Worm (Caenorhabditis elegans) whole organism, L4 larva: ENCODE measurements around the gene str-206.

ENCODE experiments used
- D1046.2 ChIP-seq: fragments of 200-800 bp; sonication (Bioruptor generic); IDR thresholded peaks from 2 replicates; pipeline ENCODE4 v1.3.6; 2022; ENCODE audit warnings: missing genetic modification characterization, missing compliant biosample characterization
- F10B5.3 ChIP-seq: sonication (generic microtip); optimal IDR thresholded peaks from 2 replicates; lab custom pipeline; 2016; ENCODE audit warnings: mild to moderate bottlenecking, missing genetic modification characterization, missing compliant biosample characterization
- F37D6.2 ChIP-seq: sonication (generic microtip); optimal IDR thresholded peaks from 2 replicates; lab custom pipeline; 2016; ENCODE audit warnings: mild to moderate bottlenecking, missing genetic modification characterization, missing compliant biosample characterization
- F44E2.7 ChIP-seq: fragments of 200-800 bp; sonication (Bioruptor generic); IDR thresholded peaks from 2 replicates; pipeline ENCODE4 v2.1.2; 2022; ENCODE audit warnings: missing genetic modification characterization, missing compliant biosample characterization
- R02D3.7 ChIP-seq: fragments of 150-350 bp; sonication (generic microtip); optimal IDR thresholded peaks from 3 replicates; lab custom pipeline; 2014; ENCODE audit warnings: missing biosample characterization, missing genetic modification characterization
- T20F7.1 ChIP-seq: fragments of 200-800 bp; sonication (Bioruptor generic); optimal IDR thresholded peaks from 2 replicates; lab custom pipeline; 2018; ENCODE audit warnings: mild to moderate bottlenecking, missing genetic modification characterization, missing compliant biosample characterization
- T26A8.4 ChIP-seq: fragments of 200-800 bp; sonication (Bioruptor generic); IDR thresholded peaks from 2 replicates; pipeline ENCODE4 v1.3.6; 2022; ENCODE audit warnings: missing genetic modification characterization, missing compliant biosample characterization
- Y105C5A.15 ChIP-seq: fragments of 200-800 bp; sonication (Bioruptor generic); IDR thresholded peaks from 2 replicates; pipeline ENCODE4 v1.3.6; 2022; ENCODE audit warnings: missing genetic modification characterization, missing compliant biosample characterization
- Y75B8A.6 ChIP-seq: fragments of 200-800 bp; sonication (Bioruptor generic); IDR thresholded peaks from 2 replicates; pipeline ENCODE4 v1.3.6; 2022; ENCODE audit warnings: missing genetic modification reagents, missing genetic modification characterization, missing compliant biosample characterization
- ZK546.5 ChIP-seq, 2 experiments: sonication (generic microtip); optimal IDR thresholded peaks; 2 replicates each; lab custom pipeline; 2017; ENCODE audit warnings: missing biosample characterization in 2 of 2, missing genetic modification characterization in 2 of 2
- ceh-20 ChIP-seq: fragments of 200-800 bp; sonication (Bioruptor generic); IDR thresholded peaks from 2 replicates; pipeline ENCODE4 v1.3.6; 2022; ENCODE audit warnings: missing genetic modification reagents, missing genetic modification characterization, missing compliant biosample characterization
- ceh-44 ChIP-seq: fragments of 200-800 bp; sonication (Bioruptor generic); IDR thresholded peaks from 2 replicates; pipeline ENCODE4 v1.3.6; 2022; ENCODE audit warnings: missing genetic modification reagents, missing genetic modification characterization, missing compliant biosample characterization
- ces-1 ChIP-seq: fragments of 150-350 bp; sonication (generic microtip); optimal IDR thresholded peaks from 4 replicates; lab custom pipeline; 2014; ENCODE audit warnings: missing biosample characterization, missing genetic modification reagents, missing genetic modification characterization
- ctbp-1 ChIP-seq: fragments of 200-800 bp; sonication (Bioruptor generic); IDR thresholded peaks from 2 replicates; pipeline ENCODE4 v1.3.6; 2022; ENCODE audit warnings: missing genetic modification reagents, missing genetic modification characterization, missing compliant biosample characterization
- daf-16 ChIP-seq, 3 experiments: sonication (generic microtip); optimal IDR thresholded peaks; 2 replicates each; lab custom pipeline; 2016 to 2017; ENCODE audit warnings: missing genetic modification characterization in 3 of 3, missing genetic modification reagents in 3 of 3, mild to moderate bottlenecking in 2 of 3, missing compliant biosample characterization in 2 of 3, missing biosample characterization in 1 of 3, moderate library complexity in 1 of 3
- daf-19 ChIP-seq: fragments of 200-800 bp; sonication (Bioruptor generic); conservative IDR thresholded peaks from 2 replicates; pipeline ENCODE4 v1.3.6; 2022; ENCODE audit warnings: missing genetic modification characterization, missing compliant biosample characterization
- dpl-1 ChIP-seq: fragments of 150-350 bp; optimal IDR thresholded peaks from 2 replicates; lab custom pipeline; 2014; ENCODE audit warnings: missing biosample characterization, missing genetic modification reagents, missing genetic modification characterization
- duxl-1 ChIP-seq: sonication (generic microtip); optimal IDR thresholded peaks from 2 replicates; lab custom pipeline; 2016; ENCODE audit warnings: mild to moderate bottlenecking, missing genetic modification characterization, moderate library complexity, missing compliant biosample characterization; ENCODE audit not compliant: poor library complexity
- dve-1 ChIP-seq: sonication (generic microtip); optimal IDR thresholded peaks from 2 replicates; lab custom pipeline; 2017; ENCODE audit warnings: antibody characterized with exemption, mild to moderate bottlenecking, missing genetic modification characterization, missing compliant biosample characterization; ENCODE audit not compliant: insufficient read depth
- fkh-10 ChIP-seq: fragments of 150-350 bp; optimal IDR thresholded peaks from 2 replicates; lab custom pipeline; 2014; ENCODE audit warnings: missing biosample characterization, missing genetic modification reagents, missing genetic modification characterization
- gei-8 ChIP-seq: fragments of 200-800 bp; sonication (Bioruptor generic); optimal IDR thresholded peaks from 2 replicates; lab custom pipeline; 2018; ENCODE audit warnings: mild to moderate bottlenecking, missing genetic modification characterization, missing compliant biosample characterization
- hlh-30 ChIP-seq: sonication (generic microtip); optimal IDR thresholded peaks from 2 replicates; lab custom pipeline; 2017; ENCODE audit warnings: antibody characterized with exemption, mild to moderate bottlenecking, missing genetic modification characterization, missing compliant biosample characterization; ENCODE audit not compliant: insufficient read depth
- hmg-1.1 ChIP-seq: fragments of 200-800 bp; sonication (Bioruptor generic); IDR thresholded peaks from 2 replicates; pipeline ENCODE4 v1.3.6; 2022; ENCODE audit warnings: missing genetic modification reagents, missing genetic modification characterization, missing compliant biosample characterization
- jun-1 ChIP-seq: fragments of 150-350 bp; optimal IDR thresholded peaks from 2 replicates; lab custom pipeline; 2014; ENCODE audit warnings: missing biosample characterization, missing genetic modification reagents, missing genetic modification characterization
- lim-7 ChIP-seq: fragments of 200-800 bp; sonication (Bioruptor generic); IDR thresholded peaks from 2 replicates; pipeline ENCODE4 v1.3.6; 2022; ENCODE audit warnings: missing genetic modification characterization, missing compliant biosample characterization
- lin-1 ChIP-seq: fragments of 200-800 bp; sonication (Bioruptor generic); IDR thresholded peaks from 2 replicates; pipeline ENCODE4 v1.3.6; 2022; ENCODE audit warnings: missing genetic modification reagents, missing genetic modification characterization, missing compliant biosample characterization
- lin-13 ChIP-seq: fragments of 150-350 bp; optimal IDR thresholded peaks from 2 replicates; lab custom pipeline; 2014; ENCODE audit warnings: missing biosample characterization, missing genetic modification reagents, missing genetic modification characterization
- lin-29 ChIP-seq: fragments of 200-800 bp; sonication (Bioruptor generic); IDR thresholded peaks from 2 replicates; pipeline ENCODE4 v1.3.6; 2022; ENCODE audit warnings: missing genetic modification reagents, missing genetic modification characterization, missing compliant biosample characterization
- lin-38 ChIP-seq: fragments of 200-800 bp; sonication (Bioruptor generic); IDR thresholded peaks from 2 replicates; pipeline ENCODE4 v1.3.6; 2022; ENCODE audit warnings: missing genetic modification reagents, missing genetic modification characterization, missing compliant biosample characterization
- lsy-2 ChIP-seq, 2 experiments: fragments of 150-350 bp in 1 of 2; sonication (generic microtip) in 1 of 2; optimal IDR thresholded peaks; 2 replicates each; lab custom pipeline; 2014 to 2017; ENCODE audit warnings: missing biosample characterization in 2 of 2, missing genetic modification characterization in 2 of 2
- mdt-29 ChIP-seq: fragments of 200-800 bp; sonication (Bioruptor generic); IDR thresholded peaks from 2 replicates; pipeline ENCODE4 v1.3.6; 2022; ENCODE audit warnings: missing genetic modification reagents, missing genetic modification characterization, missing compliant biosample characterization
- nhr-102 ChIP-seq: sonication (generic microtip); optimal IDR thresholded peaks from 2 replicates; lab custom pipeline; 2016; ENCODE audit warnings: mild to moderate bottlenecking, missing genetic modification characterization, moderate library complexity, missing compliant biosample characterization
- nhr-11 ChIP-seq: fragments of 150-350 bp; optimal IDR thresholded peaks from 2 replicates; lab custom pipeline; 2014; ENCODE audit warnings: missing biosample characterization, missing genetic modification characterization
- nhr-111 ChIP-seq: fragments of 200-800 bp; sonication (Bioruptor generic); optimal IDR thresholded peaks from 2 replicates; lab custom pipeline; 2018; ENCODE audit warnings: mild to moderate bottlenecking, missing genetic modification characterization, missing compliant biosample characterization
- nhr-25 ChIP-seq: sonication (generic microtip); optimal IDR thresholded peaks from 2 replicates; lab custom pipeline; 2017; ENCODE audit warnings: missing genetic modification characterization, mild to moderate bottlenecking, missing compliant biosample characterization, antibody characterized with exemption, moderate library complexity, borderline replicate concordance; ENCODE audit not compliant: insufficient read depth
- nhr-28 ChIP-seq: fragments of 150-350 bp; optimal IDR thresholded peaks from 2 replicates; lab custom pipeline; 2014; ENCODE audit warnings: missing biosample characterization, missing genetic modification characterization
- nhr-41 ChIP-seq: fragments of 200-800 bp; sonication (Bioruptor generic); IDR thresholded peaks from 2 replicates; pipeline ENCODE4 v1.3.6; 2022; ENCODE audit warnings: missing genetic modification reagents, missing genetic modification characterization, missing compliant biosample characterization
- nhr-48 ChIP-seq: sonication (generic microtip); optimal IDR thresholded peaks from 2 replicates; lab custom pipeline; 2016; ENCODE audit warnings: mild to moderate bottlenecking, missing genetic modification characterization, missing compliant biosample characterization
- pqm-1 ChIP-seq: sonication (generic microtip); optimal IDR thresholded peaks from 2 replicates; lab custom pipeline; 2017; ENCODE audit warnings: missing biosample characterization, missing genetic modification characterization
- set-16 ChIP-seq: fragments of 200-800 bp; sonication (Bioruptor generic); IDR thresholded peaks from 2 replicates; pipeline ENCODE4 v1.3.6; 2022; ENCODE audit warnings: missing genetic modification reagents, missing genetic modification characterization, missing compliant biosample characterization
- tra-1 ChIP-seq: fragments of 200-800 bp; sonication (Bioruptor generic); IDR thresholded peaks from 2 replicates; pipeline ENCODE4 v1.3.6; 2022; ENCODE audit warnings: missing genetic modification reagents, missing genetic modification characterization, missing compliant biosample characterization
- unc-130 ChIP-seq: sonication (generic microtip); optimal IDR thresholded peaks from 2 replicates; lab custom pipeline; 2016; ENCODE audit warnings: missing genetic modification reagents, missing genetic modification characterization, missing compliant biosample characterization
- unc-62 ChIP-seq, 3 experiments: fragments of 150-350 bp in 1 of 3; sonication (generic microtip); optimal IDR thresholded peaks in 2 of 3; peaks in 1 of 3; 1 replicate in 1 of 3; 2 replicates in 2 of 3; lab custom pipeline; 2014 to 2017; ENCODE audit warnings: missing biosample characterization in 3 of 3, missing genetic modification characterization in 3 of 3, missing genetic modification reagents in 3 of 3, missing genotype in 1 of 3
- zip-2 ChIP-seq: fragments of 150-350 bp; optimal IDR thresholded peaks from 2 replicates; lab custom pipeline; 2014; ENCODE audit warnings: missing biosample characterization, missing genetic modification characterization
- ztf-7 ChIP-seq: fragments of 150-350 bp; optimal IDR thresholded peaks from 2 replicates; lab custom pipeline; 2014; ENCODE audit warnings: missing biosample characterization, missing genetic modification characterization

The str-206 gene

ce11 chrV:6222779-6223276, 4.9 kb downstream of the str-206 start:
- no peak for TF ChIP-seq F44E2.7 (GFP tag; lab: Robert Waterston, UW)
- TF ChIP-seq D1046.2 (GFP tag; lab: Robert Waterston, UW) = peak; percentile 31; the same call in 1 of the 2 replicates
- TF ChIP-seq daf-16 (GFP tag; optimal IDR thresholded peaks at IDR 0.05; lab: Kevin White, UChicago) = no peak
- TF ChIP-seq daf-16 (tag; optimal IDR thresholded peaks at IDR 0.05; lab: Kevin White, UChicago) = peak; percentile 40
- peak; percentile 50 for TF ChIP-seq jun-1
- TF ChIP-seq nhr-41 (GFP tag; lab: Robert Waterston, UW) = no peak
- TF ChIP-seq gei-8 = peak; percentile 8
- no peak for TF ChIP-seq nhr-111 (GFP tag; lab: Kevin White, UChicago)
- TF ChIP-seq nhr-25 (tag; lab: Kevin White, UChicago) = peak; percentile 18
- peak; percentile 23 for TF ChIP-seq nhr-11 (tag; lab: Kevin White, UChicago)
- no peak for TF ChIP-seq ztf-7 (tag; lab: Kevin White, UChicago)
- TF ChIP-seq nhr-28 = peak; percentile 15
- TF ChIP-seq T26A8.4 (GFP tag; lab: Robert Waterston, UW) = 0 out of 2 replicates have a peak, but pooled peaks have one; percentile 12
- TF ChIP-seq dve-1 = peak; percentile 42
- peak in 1 of 2 experiments; percentile 99 for TF ChIP-seq unc-62 (GFP tag; optimal IDR thresholded peaks at IDR 0.05 in 1 of 2; lab: Kevin White, UChicago)
- no peak for TF ChIP-seq unc-62 (tag; optimal IDR thresholded peaks at IDR 0.05; lab: Kevin White, UChicago)
- peak; percentile 2 for TF ChIP-seq T20F7.1 (GFP tag; lab: Kevin White, UChicago)
- TF ChIP-seq tra-1 (GFP tag; lab: Robert Waterston, UW) = peak; percentile 13; the same call in 1 of the 2 replicates
- TF ChIP-seq pqm-1 (tag; lab: Kevin White, UChicago) = peak; percentile 35
- TF ChIP-seq daf-19 (GFP tag; lab: Robert Waterston, UW) = no peak

ce11 chrV:6223315-6224018, 5.5 kb downstream of the str-206 start:
- TF ChIP-seq lim-7 (GFP tag; lab: Robert Waterston, UW) (0 out of 2 replicates have a peak, but pooled peaks have one; percentile 10), lsy-2 (tag; optimal IDR thresholded peaks at IDR 0.05; lab: Kevin White, UChicago) (no peak), dpl-1 (GFP tag; lab: Kevin White, UChicago) (no peak), ceh-44 (GFP tag; lab: Robert Waterston, UW) (no peak), lin-38 (GFP tag; lab: Robert Waterston, UW) (peak; percentile 4; the same call in 1 of the 2 replicates), lin-1 (GFP tag; lab: Robert Waterston, UW) (0 out of 2 replicates have a peak, but pooled peaks have one; percentile 7), F10B5.3 (tag; lab: Kevin White, UChicago) (no peak), hmg-1.1 (GFP tag; lab: Robert Waterston, UW) (no peak), nhr-102 (tag; lab: Kevin White, UChicago) (no peak), nhr-28 (no peak), daf-16 (GFP tag; optimal IDR thresholded peaks at IDR 0.05; lab: Kevin White, UChicago) (no peak), daf-16 (tag; optimal IDR thresholded peaks at IDR 0.05; lab: Kevin White, UChicago) (peak; percentile 5), ZK546.5 (tag; optimal IDR thresholded peaks at IDR 0.05; lab: Kevin White, UChicago) (no peak), nhr-48 (tag; lab: Kevin White, UChicago) (no peak), fkh-10 (GFP tag; lab: Kevin White, UChicago) (no peak), lin-13 (GFP tag; lab: Kevin White, UChicago) (no peak), Y75B8A.6 (GFP tag; lab: Robert Waterston, UW) (no peak; the same call in 1 of the 2 replicates), jun-1 (no peak), ces-1 (no peak), Y105C5A.15 (GFP tag; lab: Robert Waterston, UW) (no peak), duxl-1 (tag; lab: Kevin White, UChicago) (peak; percentile 48), unc-62 (GFP tag; optimal IDR thresholded peaks at IDR 0.05 in 1 of 2; lab: Kevin White, UChicago) (peak in 1 of 2 experiments; percentile 71), unc-62 (tag; optimal IDR thresholded peaks at IDR 0.05; lab: Kevin White, UChicago) (no peak), zip-2 (peak; percentile 34), F37D6.2 (tag; lab: Kevin White, UChicago) (no peak), ctbp-1 (GFP tag; lab: Robert Waterston, UW) (no peak), R02D3.7 (tag; lab: Kevin White, UChicago) (no peak), mdt-29 (GFP tag; lab: Robert Waterston, UW) (no peak), T20F7.1 (GFP tag; lab: Kevin White, UChicago) (peak; percentile 8), unc-130 (GFP tag; lab: Kevin White, UChicago) (no peak), lin-29 (GFP tag; lab: Robert Waterston, UW) (no peak), ceh-20 (GFP tag; lab: Robert Waterston, UW) (no peak), hlh-30 (tag; lab: Kevin White, UChicago) (no peak), set-16 (GFP tag; lab: Robert Waterston, UW) (no peak)
